Fruit fly (Drosophila melanogaster) S2 (cell line): ENCODE data around the gene CG14947.
A peak's percentile ranks its signal among the peaks of the same experiment; 100 is the strongest.

Experiments
- CG8478 ChIP-seq: fragments of >200 bp; optimal IDR thresholded peaks from 2 replicates; lab custom pipeline; 2018
- CTCF ChIP-seq, 2 experiments: fragments of >200 bp; optimal IDR thresholded peaks; 2 replicates each; lab custom pipeline; 2018

The CG14947 gene

dm6 chr2L:12089145-12089544 lies 13.2 kb downstream of the CG14947 start:
- no peak for TF ChIP-seq CG8478 (lab: Kevin White, UChicago)
- no peak for TF ChIP-seq CTCF (optimal IDR thresholded peaks at IDR 0.05; lab: Kevin White, UChicago)

DNA sequence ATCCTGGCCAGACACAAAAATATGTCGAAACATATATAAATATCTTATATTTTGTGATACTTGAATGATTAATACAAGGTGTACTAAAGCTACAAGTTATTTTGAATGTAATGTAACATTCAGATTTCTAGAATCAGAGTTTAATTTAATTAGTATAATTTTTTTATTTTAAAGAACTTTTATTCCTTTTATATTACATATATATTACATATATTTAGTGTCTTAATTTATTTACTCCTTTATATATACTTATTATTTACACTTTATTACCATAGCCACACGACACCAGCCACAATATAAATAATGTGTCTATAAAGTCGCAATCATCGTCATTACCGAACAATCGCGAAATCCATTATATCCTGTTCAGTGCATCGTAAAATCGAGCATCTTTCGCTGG lies 15.6 kb downstream of the CG14947 start, which contains the start of gene Pex19:
Pex19 (plus strand) TSS at position 301 of the 400 bp plus-strand sequence.
- TF ChIP-seq CG8478 (lab: Kevin White, UChicago) (no peak), CTCF (optimal IDR thresholded peaks at IDR 0.05; lab: Kevin White, UChicago) (no peak)

- TF ChIP-seq CTCF (optimal IDR thresholded peaks at IDR 0.05; lab: Kevin White, UChicago) (no peak), CG8478 (lab: Kevin White, UChicago) (no peak)
Observed at dm6 chr2L:12092041-12092440, 16.1 kb downstream of the CG14947 start.

DNA sequence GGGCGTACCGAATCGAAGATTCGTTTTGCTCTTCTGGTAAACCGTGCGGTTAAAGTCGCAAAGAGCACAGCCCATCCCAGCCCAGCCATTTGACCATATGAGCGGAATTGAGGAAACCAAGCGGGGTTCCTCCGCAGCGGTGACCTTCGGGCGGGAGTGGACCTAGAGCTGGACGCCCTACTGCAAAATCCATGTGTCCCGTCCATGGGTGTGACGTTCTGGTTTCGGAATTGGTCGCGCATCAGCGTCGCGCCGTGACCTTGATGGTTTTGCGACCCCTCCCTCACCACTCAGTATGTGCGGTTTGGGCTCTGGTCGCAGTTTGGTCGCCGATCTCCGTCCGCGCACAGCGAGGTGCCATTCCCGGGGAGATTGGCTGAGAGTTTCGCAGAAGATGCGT lies 16.8 kb downstream of the CG14947 start:
- no peak for TF ChIP-seq CG8478 (lab: Kevin White, UChicago)
- no peak for TF ChIP-seq CTCF (optimal IDR thresholded peaks at IDR 0.05; lab: Kevin White, UChicago)

DNA sequence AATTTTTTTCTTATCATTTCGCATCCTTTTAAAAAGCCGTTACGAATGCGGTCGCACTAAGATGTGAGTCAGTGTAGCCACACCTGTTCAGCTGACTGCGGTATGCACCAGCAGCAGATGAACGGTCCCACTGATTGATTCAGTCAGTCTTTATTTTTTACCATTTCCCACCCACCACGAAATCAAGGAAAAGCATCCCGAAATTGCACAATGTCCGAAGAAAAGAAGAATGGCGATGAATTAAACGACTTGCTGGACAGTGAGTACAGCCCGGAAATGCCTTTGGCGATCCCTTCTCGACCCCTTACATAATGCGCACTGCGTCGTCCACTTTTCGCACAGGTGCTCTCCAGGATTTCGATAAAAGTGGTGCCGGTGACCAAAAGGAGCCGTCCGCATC lies 17.8 kb downstream of the CG14947 start:
- TF ChIP-seq CTCF (optimal IDR thresholded peaks at IDR 0.05; lab: Kevin White, UChicago): no peak
- TF ChIP-seq CG8478 (lab: Kevin White, UChicago): no peak

DNA sequence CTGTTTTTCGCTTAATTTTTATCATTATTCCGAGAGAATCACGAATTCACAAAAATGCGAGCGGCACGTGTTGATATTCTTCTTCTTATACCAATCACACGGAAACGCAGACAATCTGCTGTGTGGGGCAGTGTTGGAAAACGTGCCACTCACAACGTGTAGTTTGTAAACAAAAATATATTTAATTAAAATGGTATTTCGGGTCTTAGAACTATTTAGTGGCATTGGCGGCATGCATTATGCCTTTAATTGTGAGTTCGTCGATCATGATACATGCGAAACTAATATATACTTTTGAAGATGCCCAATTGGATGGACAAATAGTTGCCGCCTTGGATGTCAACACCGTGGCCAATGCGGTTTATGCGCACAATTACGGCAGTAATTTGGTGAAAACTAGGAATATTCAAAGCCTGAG lies 20.5 kb downstream of the CG14947 start, which contains the start of the genes CG6712 and Mt2:
CG6712 (minus strand) TSS at position 116 of the 418 bp plus-strand sequence.
Mt2 (plus strand) TSS at position 130 of the 418 bp plus-strand sequence.
- no peak for TF ChIP-seq CG8478 (lab: Kevin White, UChicago)
- no peak for TF ChIP-seq CTCF (optimal IDR thresholded peaks at IDR 0.05; lab: Kevin White, UChicago)

DNA sequence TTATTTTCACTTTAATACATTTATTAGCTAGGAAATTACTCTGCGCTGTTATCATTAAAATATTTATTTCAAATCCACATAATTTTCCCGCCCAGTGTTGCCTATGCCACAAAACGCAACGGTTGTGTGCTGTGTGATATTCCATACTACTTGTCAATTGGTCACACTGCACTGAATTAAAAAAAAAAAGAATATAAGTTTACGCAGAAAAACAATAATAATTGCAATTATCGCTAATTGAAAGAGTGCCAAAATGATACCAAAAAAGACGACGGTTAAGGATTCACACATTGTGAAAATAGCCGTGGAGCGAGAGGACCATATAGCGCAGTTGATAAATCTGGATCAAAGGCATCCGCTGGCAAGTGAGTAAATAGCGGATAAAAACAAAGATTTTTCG lies 21.8 kb downstream of the CG14947 start, which contains the start of gene Ced-12:
Ced-12 (plus strand) TSS at position 141 of the 400 bp plus-strand sequence.
- no peak for TF ChIP-seq CTCF (optimal IDR thresholded peaks at IDR 0.05; lab: Kevin White, UChicago)
- TF ChIP-seq CG8478 (lab: Kevin White, UChicago): no peak

- TF ChIP-seq CTCF (optimal IDR thresholded peaks at IDR 0.05; lab: Kevin White, UChicago) (peak in 1 of 2 experiments; percentile 10), CG8478 (lab: Kevin White, UChicago) (no peak)
Observed at dm6 chr2L:12103231-12104210, 27.6 kb downstream of the CG14947 start, which contains the start of the genes Patsas and ThrRS. Gene Patsas, minus strand, starts transcription at chr2L:12103285. Gene ThrRS, plus strand, starts transcription at chr2L:12103751.

DNA sequence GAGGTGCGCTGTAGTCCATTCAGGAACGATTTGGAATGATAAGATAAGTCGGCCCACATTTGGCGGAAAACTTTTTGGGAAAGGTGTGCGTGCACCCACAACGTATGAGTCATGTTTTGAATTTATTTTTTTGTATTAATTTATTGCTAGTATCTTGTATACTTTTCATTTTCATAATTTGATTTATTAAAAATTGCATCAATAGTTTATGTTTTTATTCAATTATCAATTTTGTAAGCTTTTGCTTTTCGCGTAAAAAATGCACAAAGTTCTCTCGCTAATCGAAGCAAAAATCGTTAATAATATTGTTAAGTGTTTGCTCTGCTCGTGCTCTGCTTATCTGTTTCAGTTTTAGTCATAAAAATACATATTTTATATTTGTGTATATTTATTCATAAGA lies 31.2 kb downstream of the CG14947 start:
- TF ChIP-seq CG8478 (lab: Kevin White, UChicago) (no peak), CTCF (optimal IDR thresholded peaks at IDR 0.05; lab: Kevin White, UChicago) (no peak)

- TF ChIP-seq CTCF (optimal IDR thresholded peaks at IDR 0.05; lab: Kevin White, UChicago): peak in 1 of 2 experiments; percentile 4
- TF ChIP-seq CG8478 (lab: Kevin White, UChicago): no peak
Observed at dm6 chr2L:12108779-12109564, 33.1 kb downstream of the CG14947 start, which contains the start of the genes Rab6 and Phae1. Gene Rab6, minus strand, starts transcription at chr2L:12109116. Gene Phae1, plus strand, starts transcription at chr2L:12109417.

DNA sequence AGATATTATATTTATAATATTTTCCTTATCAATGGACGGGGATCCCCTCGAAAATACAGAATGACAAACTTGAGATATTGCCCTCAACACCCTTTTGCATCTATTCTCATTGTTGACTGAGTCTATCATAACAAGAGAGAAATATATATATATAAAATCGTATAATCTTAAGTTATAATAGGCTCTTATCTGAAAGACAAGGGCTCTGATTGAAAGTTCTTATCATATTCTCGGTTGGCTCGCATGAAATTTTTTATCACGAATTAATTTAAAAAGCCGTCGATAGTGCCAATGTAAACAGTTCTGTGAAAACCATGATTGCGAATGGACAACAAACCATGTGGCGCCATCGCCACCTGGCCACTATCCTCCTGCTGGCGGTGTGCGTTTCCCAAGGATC lies 34.9 kb downstream of the CG14947 start, which contains the start of gene Phae2:
Phae2 (plus strand) TSS at position 301 of the 400 bp plus-strand sequence.
- TF ChIP-seq CG8478 (lab: Kevin White, UChicago): no peak
- TF ChIP-seq CTCF (optimal IDR thresholded peaks at IDR 0.05; lab: Kevin White, UChicago): no peak

DNA sequence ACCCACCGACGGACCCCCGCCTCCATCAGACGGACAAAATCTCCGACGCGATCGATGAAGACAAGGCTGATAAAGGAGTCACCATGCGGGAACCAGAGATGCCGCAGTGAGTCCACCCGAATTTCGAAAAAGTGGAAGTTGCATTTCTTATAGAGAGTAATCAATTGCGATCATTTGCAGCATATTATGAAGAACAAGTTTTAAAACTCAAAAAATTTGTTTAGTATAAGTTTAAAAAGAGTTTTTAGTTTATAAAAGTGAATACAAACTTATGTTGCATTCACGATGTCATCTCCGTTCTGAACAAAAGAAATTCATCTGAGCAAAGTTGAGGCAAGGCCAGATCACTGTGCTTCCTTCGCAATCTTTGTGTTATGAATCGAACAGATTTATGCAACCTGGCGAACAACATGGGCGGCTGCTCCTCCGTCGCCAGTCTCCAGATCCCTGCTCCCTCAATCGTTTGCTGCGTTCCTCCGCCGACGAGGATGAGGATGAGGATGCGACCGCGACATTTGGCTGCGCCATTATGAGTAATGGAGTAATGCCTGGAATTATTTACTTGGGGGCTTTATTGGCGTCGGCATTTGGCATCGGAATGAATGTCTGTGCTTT lies 37.1 kb downstream of the CG14947 start:
- TF ChIP-seq CG8478 (lab: Kevin White, UChicago): no peak
- TF ChIP-seq CTCF (optimal IDR thresholded peaks at IDR 0.05; lab: Kevin White, UChicago): no peak

DNA sequence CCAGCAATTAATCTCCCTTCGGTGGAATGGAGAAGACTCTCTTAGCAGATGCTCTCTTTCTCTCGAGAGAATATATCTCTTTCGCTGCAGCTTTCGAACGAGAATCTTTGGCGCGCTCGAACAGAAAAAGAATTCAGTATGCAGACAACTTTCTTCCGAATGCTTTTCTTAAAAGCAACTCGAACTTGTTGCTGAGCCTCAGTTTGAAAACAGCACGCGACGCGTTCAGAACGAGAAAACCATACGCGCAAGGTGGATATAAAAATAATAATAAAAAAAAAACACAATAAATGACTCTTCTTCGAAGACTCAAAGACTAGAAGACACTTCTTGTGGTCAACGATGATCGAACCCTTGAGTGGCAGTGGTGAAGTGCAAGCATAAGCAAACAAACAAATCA lies 38.3 kb downstream of the CG14947 start, which contains the start of gene CG17211:
CG17211 (plus strand) TSS at position 202 of the 400 bp plus-strand sequence.
- TF ChIP-seq CG8478 (lab: Kevin White, UChicago) (no peak), CTCF (optimal IDR thresholded peaks at IDR 0.05; lab: Kevin White, UChicago) (no peak)
